Fruit fly (Drosophila melanogaster) Kc167 (cell line): Measurements from ENCODE around the gene eIF4H2.

Experiments used
- Sin3A ChIP-seq: fragments of >200 bp; optimal IDR thresholded peaks from 2 replicates; lab custom pipeline; 2018; ENCODE audit warnings: missing external identifiers
- psq ChIP-seq: fragments of >200 bp; optimal IDR thresholded peaks from 2 replicates; lab custom pipeline; 2017; ENCODE audit warnings: missing external identifiers

- TF ChIP-seq psq (lab: Kevin White, UChicago) (no peak), Sin3A (no peak)
Observed at dm6 chr3R:30762230-30762629, 36.3 kb downstream of the eIF4H2 start.
